Worm (Caenorhabditis elegans) whole organism, L2 larva: ENCODE results near the gene F18H3.4.

Source experiments
- C34F6.9 ChIP-seq: fragments of 150-350 bp; optimal IDR thresholded peaks from 2 replicates; lab custom pipeline; 2014; ENCODE audit warnings: missing biosample characterization, missing genetic modification characterization
- F13H6.1 ChIP-seq: sonication (generic microtip); optimal IDR thresholded peaks from 2 replicates; lab custom pipeline; 2016; ENCODE audit warnings: missing genetic modification characterization, missing compliant biosample characterization
- ceh-82 ChIP-seq: fragments of 150-350 bp; optimal IDR thresholded peaks from 2 replicates; lab custom pipeline; 2014; ENCODE audit warnings: missing biosample characterization, missing genetic modification characterization
- elt-1 ChIP-seq: fragments of 150-350 bp; optimal IDR thresholded peaks from 2 replicates; lab custom pipeline; 2014; ENCODE audit warnings: missing biosample characterization, missing genetic modification characterization
- lsy-2 ChIP-seq, 2 experiments: fragments of 150-350 bp in 1 of 2; sonication (generic microtip) in 1 of 2; optimal IDR thresholded peaks; 2 replicates each; lab custom pipeline; 2014 to 2017; ENCODE audit warnings: missing biosample characterization in 2 of 2, missing genetic modification characterization in 2 of 2
- nhr-11 ChIP-seq: fragments of 150-350 bp; optimal IDR thresholded peaks from 2 replicates; lab custom pipeline; 2014; ENCODE audit warnings: missing biosample characterization, missing genetic modification characterization
- nhr-129 ChIP-seq: fragments of 150-350 bp; optimal IDR thresholded peaks from 2 replicates; lab custom pipeline; 2014; ENCODE audit warnings: missing biosample characterization, missing genetic modification characterization
- snpc-4 ChIP-seq: fragments of 150-350 bp; optimal IDR thresholded peaks from 2 replicates; lab custom pipeline; 2014; ENCODE audit warnings: missing biosample characterization, missing genetic modification characterization
- zag-1 ChIP-seq: fragments of 150-350 bp; optimal IDR thresholded peaks from 2 replicates; lab custom pipeline; 2014; ENCODE audit warnings: missing biosample characterization, missing genetic modification characterization
- ztf-11 ChIP-seq: sonication (generic microtip); optimal IDR thresholded peaks from 2 replicates; lab custom pipeline; 2017; ENCODE audit warnings: missing biosample characterization, missing genetic modification characterization
- ztf-4 ChIP-seq: fragments of 150-350 bp; optimal IDR thresholded peaks from 2 replicates; lab custom pipeline; 2014; ENCODE audit warnings: missing biosample characterization, missing genetic modification characterization

ce11 chrX:13536759-13537158 lies 7.9 kb downstream of the F18H3.4 start, which contains the start of gene R01E6.5:
- no peak for TF ChIP-seq nhr-11 (tag; lab: Kevin White, UChicago)
- TF ChIP-seq elt-1 (tag; lab: Kevin White, UChicago) = no peak
- TF ChIP-seq C34F6.9 = no peak
- TF ChIP-seq snpc-4 (tag; lab: Kevin White, UChicago) = no peak
- no peak for TF ChIP-seq ztf-11 (tag; lab: Kevin White, UChicago)
- TF ChIP-seq F13H6.1 (tag; lab: Kevin White, UChicago) = no peak
- no peak for TF ChIP-seq nhr-129
- TF ChIP-seq ceh-82 (tag; lab: Kevin White, UChicago) = no peak
- TF ChIP-seq lsy-2 (tag; optimal IDR thresholded peaks at IDR 0.05; lab: Kevin White, UChicago) = no peak
- TF ChIP-seq zag-1 (tag; lab: Kevin White, UChicago) = no peak
- TF ChIP-seq ztf-4 (tag; lab: Kevin White, UChicago) = no peak
